Fruit fly (Drosophila melanogaster): ENCODE data around the gene Frl.
A peak's percentile ranks its signal among the peaks of the same experiment; 100 is the strongest.

The Frl gene

DNA sequence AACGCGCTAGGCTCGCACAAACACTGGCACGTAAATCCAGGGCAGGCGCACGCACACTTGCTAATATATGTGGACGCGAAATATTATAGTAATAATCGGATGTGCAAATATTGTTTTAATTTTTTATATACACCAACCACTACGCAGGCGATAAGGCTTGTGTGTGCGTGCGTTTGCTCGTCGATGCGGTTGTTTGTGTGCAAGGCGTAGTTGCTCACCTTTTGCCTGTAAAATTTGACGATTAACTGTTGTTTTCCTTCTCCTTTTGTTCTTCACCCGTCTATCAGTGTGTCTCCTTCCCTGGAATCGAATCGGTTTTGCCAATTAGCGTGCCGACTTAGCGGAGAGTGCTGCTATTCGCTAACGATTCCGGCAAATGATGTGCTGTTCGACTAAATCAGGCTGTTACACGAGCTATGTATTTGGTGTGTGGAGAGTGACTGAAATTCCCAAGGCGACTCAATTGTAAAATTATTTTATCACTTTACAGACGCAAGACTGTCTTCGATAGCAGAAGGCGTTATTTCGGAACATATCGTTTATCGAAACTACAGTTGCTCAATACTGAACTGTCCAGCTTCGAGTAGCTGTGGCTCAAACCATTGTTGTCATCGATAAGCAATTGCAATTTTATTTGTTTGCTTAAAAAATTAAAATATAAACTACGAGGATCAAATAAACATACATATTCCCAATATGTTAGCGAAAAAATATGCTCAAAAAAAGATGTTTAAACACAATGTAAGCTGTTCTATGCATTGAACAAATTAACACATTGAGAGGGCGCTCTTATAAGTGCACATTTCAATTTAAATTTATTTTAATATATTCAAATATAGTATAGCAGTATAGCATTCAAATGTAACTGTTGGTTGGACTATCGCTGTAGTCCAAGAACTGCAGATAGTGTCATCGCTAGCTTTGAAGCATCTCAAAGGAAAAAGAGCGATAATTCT is 21.6 kb upstream of the Frl start, which contains the start of the genes CG6650 and endos (continued):
- TF ChIP-seq CG14441 (GFP tag; IDR thresholded peaks at IDR 0.05) (0 out of 2 replicates have a peak, but pooled peaks have one; percentile 28), CG2678 (tag; optimal IDR thresholded peaks at IDR 0.05) (peak; percentile 35), da (GFP tag; optimal IDR thresholded peaks at IDR 0.05) (no peak), Hr3 (GFP tag; optimal IDR thresholded peaks at IDR 0.05) (peak; percentile 8), usp (GFP tag; optimal IDR thresholded peaks at IDR 0.05) (no peak), Kr (GFP tag; optimal IDR thresholded peaks at IDR 0.05) (no peak), Neu2 (GFP tag; optimal IDR thresholded peaks at IDR 0.05; ENCODE audit: borderline replicate concordance) (peak; percentile 17), ftz-f1 (GFP tag; optimal IDR thresholded peaks at IDR 0.05) (no peak), CG6765 (GFP tag; optimal IDR thresholded peaks at IDR 0.05) (no peak), Hr78 (GFP tag; optimal IDR thresholded peaks at IDR 0.05) (no peak)

DNA sequence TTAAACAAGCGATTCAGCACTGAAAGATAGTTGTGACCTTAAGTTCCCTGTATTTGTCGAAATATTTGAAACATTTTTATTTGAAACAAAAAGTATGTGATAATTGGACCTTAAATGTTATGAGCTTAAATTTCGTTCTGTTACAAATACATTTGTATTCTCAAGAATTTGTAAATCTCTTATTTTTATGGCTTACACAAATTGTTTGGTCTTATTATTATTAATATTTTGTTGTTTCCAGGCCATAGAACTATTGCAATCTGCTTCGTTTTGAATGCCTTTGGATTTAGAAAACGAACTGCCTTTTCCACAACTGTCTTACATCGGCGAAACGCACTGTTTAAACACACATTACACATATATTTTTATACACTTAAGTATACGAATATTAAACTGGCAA is 18.5 kb upstream of the Frl start, which contains the start of gene CG6661:
Gene CG6661, plus strand, starts transcription at position 301 of the 400 bp plus-strand sequence.
- TF ChIP-seq Camta (GFP tag; optimal IDR thresholded peaks at IDR 0.05) (no peak), CG2202 (tag; optimal IDR thresholded peaks at IDR 0.05) (no peak), Eip74EF (GFP tag; optimal IDR thresholded peaks at IDR 0.05) (no peak), ro (GFP tag; IDR thresholded peaks at IDR 0.05) (no peak), mld (GFP tag; IDR thresholded peaks at IDR 0.05; ENCODE audit: partially characterized antibody) (no peak), row (GFP tag; IDR thresholded peaks at IDR 0.05) (no peak), tup (GFP tag; optimal IDR thresholded peaks at IDR 0.05) (no peak), bowl (GFP tag; IDR thresholded peaks at IDR 0.05) (no peak), Mrtf (GFP tag; IDR thresholded peaks at IDR 0.05) (no peak), Trl (optimal IDR thresholded peaks at IDR 0.05) (no peak), Trl (GFP tag; optimal IDR thresholded peaks at IDR 0.05) (no peak), Xbp1 (GFP tag; optimal IDR thresholded peaks at IDR 0.05) (no peak), CG17385 (GFP tag; optimal IDR thresholded peaks at IDR 0.05) (no peak), CG7928 (GFP tag; optimal IDR thresholded peaks at IDR 0.05) (no peak), CG7372 (GFP tag; IDR thresholded peaks at IDR 0.05) (no peak), CG3838 (GFP tag; optimal IDR thresholded peaks at IDR 0.05) (no peak), CG6654 (GFP tag; optimal IDR thresholded peaks at IDR 0.05) (no peak), Taf1 (GFP tag; IDR thresholded peaks at IDR 0.05) (no peak), inv (GFP tag; IDR thresholded peaks at IDR 0.05; ENCODE audit: partially characterized antibody) (no peak)

DNA sequence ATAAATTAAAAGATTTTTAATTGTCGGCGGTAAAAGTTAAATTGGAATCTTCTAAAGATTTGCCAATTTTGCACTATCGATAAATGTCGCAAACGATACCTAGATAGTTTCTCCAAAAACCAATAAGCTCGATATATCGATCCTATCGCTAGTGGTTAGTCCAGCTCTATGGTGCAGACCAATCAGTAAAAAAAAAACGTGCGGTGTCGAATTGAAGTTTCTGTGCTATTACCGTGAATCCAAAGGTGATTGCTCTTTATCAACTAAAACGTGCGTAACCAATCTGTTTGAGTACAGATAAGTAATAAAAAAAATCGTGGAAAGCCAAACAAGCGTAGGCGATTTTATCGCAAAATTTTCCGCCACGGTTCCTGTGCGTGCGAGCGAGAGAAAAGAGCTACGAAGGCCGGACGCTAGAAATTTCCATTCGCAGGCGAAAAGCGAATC is 16.1 kb upstream of the Frl start, which contains the start of gene Hsp110:
Gene Hsp110, plus strand, starts transcription at position 153 of the 447 bp plus-strand sequence.
- TF ChIP-seq CG4730 (GFP tag; IDR thresholded peaks at IDR 0.05) = no peak
- TF ChIP-seq Bgb (GFP tag; IDR thresholded peaks at IDR 0.05; ENCODE audit: partially characterized antibody) = peak; percentile 100
- peak; percentile 99 for TF ChIP-seq inv (GFP tag; IDR thresholded peaks at IDR 0.05; ENCODE audit: partially characterized antibody)
- no peak for TF ChIP-seq CG10366 (GFP tag; IDR thresholded peaks at IDR 0.05)
- TF ChIP-seq Atf6 (GFP tag; IDR thresholded peaks at IDR 0.05) = peak; percentile 19; the same call in 1 of the 2 replicates
- TF ChIP-seq CG17328 (GFP tag; IDR thresholded peaks at IDR 0.05) = peak; percentile 25; the same call in 1 of the 2 replicates
- TF ChIP-seq CG9932 (GFP tag; IDR thresholded peaks at IDR 0.05) = peak; percentile 76
- TF ChIP-seq MESR4 (GFP tag; optimal IDR thresholded peaks at IDR 0.05) = peak; percentile 45
- TF ChIP-seq slbo (GFP tag; IDR thresholded peaks at IDR 0.05) = peak; percentile 22; the same call in 1 of the 2 replicates
- peak; percentile 97 for TF ChIP-seq sna (GFP tag; IDR thresholded peaks at IDR 0.05; ENCODE audit: partially characterized antibody)
- no peak for TF ChIP-seq Hr3 (GFP tag; optimal IDR thresholded peaks at IDR 0.05)
- TF ChIP-seq CG33213 (GFP tag; optimal IDR thresholded peaks at IDR 0.05) = peak; percentile 56
- TF ChIP-seq CG8478 (optimal IDR thresholded peaks at IDR 0.05) = no peak
- no peak for TF ChIP-seq Antp (GFP tag; optimal IDR thresholded peaks at IDR 0.05)
- no peak for TF ChIP-seq Asciz (GFP tag; optimal IDR thresholded peaks at IDR 0.05)
- TF ChIP-seq CG13287 (GFP tag; IDR thresholded peaks at IDR 0.05; ENCODE audit: partially characterized antibody) = peak; percentile 99
- TF ChIP-seq CG34422 (GFP tag; IDR thresholded peaks at IDR 0.05) = peak; percentile 83; the same call in 1 of the 3 replicates
- no peak for TF ChIP-seq CG14667 (GFP tag; IDR thresholded peaks at IDR 0.05)
- TF ChIP-seq nmo (GFP tag; optimal IDR thresholded peaks at IDR 0.05) = peak; percentile 53
- TF ChIP-seq YL-1 (GFP tag; optimal IDR thresholded peaks at IDR 0.05) = peak; percentile 58
